Worm (Caenorhabditis elegans): ENCODE measurements around the gene isp-1.

DNA sequence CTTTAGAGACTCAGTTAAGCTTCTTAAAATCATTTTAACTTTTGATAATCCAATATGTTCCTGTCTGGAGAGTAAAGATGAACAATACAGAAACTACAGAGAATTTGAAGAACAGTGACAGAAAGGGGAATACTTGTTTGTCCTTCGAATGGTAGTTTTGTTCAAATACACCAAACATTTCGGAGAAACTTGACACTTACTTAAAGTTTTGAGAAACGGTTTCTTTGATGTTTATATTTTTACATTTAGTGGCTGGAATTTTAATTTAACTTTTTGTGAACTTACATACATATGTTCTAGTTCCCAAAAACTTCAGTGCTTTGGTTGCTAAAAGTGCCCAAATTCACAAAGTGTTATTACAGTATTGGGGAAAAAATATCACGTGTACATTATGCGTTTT, 21.3 kb upstream of the isp-1 start, which contains the start of gene B0218.5:
- TF ChIP-seq elt-1 (tag; optimal IDR thresholded peaks at IDR 0.05) (no peak), unc-62 (GFP tag; optimal IDR thresholded peaks at IDR 0.05) (no peak)

Data from whole organism, L3 larva.